Worm (Caenorhabditis elegans) whole organism, L4/young adult: Measurements from ENCODE around the gene str-134.

ENCODE experiments used
- W03F9.2 ChIP-seq: fragments of 150-350 bp; optimal IDR thresholded peaks from 2 replicates; lab custom pipeline; 2014; ENCODE audit warnings: missing biosample characterization, missing genetic modification characterization
- him-1 ChIP-seq: sonication (generic microtip); optimal IDR thresholded peaks from 2 replicates; lab custom pipeline; 2016; ENCODE audit warnings: missing genotype, missing genetic modification reagents, missing genetic modification characterization, missing compliant biosample characterization

DNA sequence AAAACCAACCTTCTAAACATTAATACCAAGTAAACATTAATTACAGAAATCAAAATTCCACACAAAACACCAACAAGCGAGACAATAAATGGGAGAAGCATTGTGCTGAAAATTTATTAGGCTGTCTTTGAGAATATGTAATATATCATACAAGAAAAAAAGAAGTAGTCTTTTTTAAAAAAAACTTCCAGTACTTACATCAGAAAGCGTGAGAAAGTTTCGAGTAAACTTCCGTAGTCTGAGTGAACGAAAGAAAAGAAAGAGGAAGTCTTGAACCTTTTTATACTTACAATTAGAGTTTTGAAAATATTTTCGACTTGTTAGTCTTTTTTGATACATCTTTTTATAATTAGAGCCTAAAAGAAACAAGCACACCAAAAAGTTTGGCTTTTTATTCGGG is 23.7 kb upstream of the str-134 start, which contains the start of gene srbc-40:
- TF ChIP-seq him-1 (no peak), W03F9.2 (tag; lab: Kevin White, UChicago) (no peak)
